Fruit fly (Drosophila melanogaster) whole organism, prepupa: Measurements from ENCODE around the gene Wwox.

Experiments
- Blimp-1 ChIP-seq: fragments of 200-800 bp; sonication (Bioruptor generic); optimal IDR thresholded peaks from 3 replicates; lab custom pipeline; 2017; ENCODE audit warnings: missing biosample characterization, missing genetic modification characterization, mild to moderate bottlenecking, moderate library complexity, missing genetic modification reagents
- CG10631 ChIP-seq: fragments of 200-800 bp; sonication (Bioruptor generic); optimal IDR thresholded peaks from 2 replicates; lab custom pipeline; 2016; ENCODE audit warnings: missing biosample characterization, missing genetic modification characterization
- CG10669 ChIP-seq: fragments of 200-800 bp; sonication (Bioruptor generic); optimal IDR thresholded peaks from 3 replicates; lab custom pipeline; 2018; ENCODE audit warnings: missing biosample characterization, mild to moderate bottlenecking, missing genetic modification characterization, moderate library complexity
- CG11294 ChIP-seq: fragments of 200-800 bp; sonication (Bioruptor generic); IDR thresholded peaks from 2 replicates; pipeline ENCODE4 v1.3.6; 2022; ENCODE audit warnings: missing biosample characterization, missing genetic modification characterization
- CG15336 ChIP-seq: fragments of 200-800 bp; sonication (Bioruptor generic); IDR thresholded peaks from 2 replicates; pipeline ENCODE4 v1.3.6; 2022; ENCODE audit warnings: missing biosample characterization, missing genetic modification characterization
- CG1621 ChIP-seq: fragments of 200-800 bp; sonication (Bioruptor generic); optimal IDR thresholded peaks from 3 replicates; lab custom pipeline; 2018; ENCODE audit warnings: missing biosample characterization, mild to moderate bottlenecking, missing genetic modification characterization
- CG16779 ChIP-seq: fragments of 200-800 bp; sonication (Bioruptor generic); optimal IDR thresholded peaks from 3 replicates; lab custom pipeline; 2017; ENCODE audit warnings: missing biosample characterization, mild to moderate bottlenecking, missing genetic modification characterization
- CG31627 ChIP-seq: fragments of 200-800 bp; sonication (Bioruptor generic); optimal IDR thresholded peaks from 3 replicates; lab custom pipeline; 2016; ENCODE audit warnings: missing biosample characterization, missing genetic modification characterization
- CG34406 ChIP-seq: fragments of 200-800 bp; sonication (Bioruptor generic); optimal IDR thresholded peaks from 3 replicates; lab custom pipeline; 2016; ENCODE audit warnings: missing biosample characterization, missing genetic modification characterization
- CG4318 ChIP-seq: fragments of 200-800 bp; sonication (Bioruptor generic); optimal IDR thresholded peaks from 3 replicates; lab custom pipeline; 2017; ENCODE audit warnings: missing biosample characterization, mild to moderate bottlenecking, missing genetic modification characterization
- CG6163 ChIP-seq: fragments of 200-800 bp; sonication (Bioruptor generic); IDR thresholded peaks from 3 replicates; pipeline ENCODE4 v1.3.6; 2022; ENCODE audit warnings: missing biosample characterization, missing genetic modification characterization
- CG6276 ChIP-seq: fragments of 200-800 bp; sonication (Bioruptor generic); optimal IDR thresholded peaks from 2 replicates; lab custom pipeline; 2017; ENCODE audit warnings: missing biosample characterization, mild to moderate bottlenecking, missing genetic modification characterization
- CG6792 ChIP-seq: fragments of 200-800 bp; sonication (Bioruptor generic); optimal IDR thresholded peaks from 3 replicates; lab custom pipeline; 2016; ENCODE audit warnings: missing biosample characterization, missing genetic modification characterization
- CG6854 ChIP-seq: fragments of 200-800 bp; sonication (Bioruptor generic); optimal IDR thresholded peaks from 2 replicates; lab custom pipeline; 2017; ENCODE audit warnings: missing biosample characterization, mild to moderate bottlenecking, missing genetic modification characterization
- CG8119 ChIP-seq: fragments of 200-800 bp; sonication (Bioruptor generic); IDR thresholded peaks from 3 replicates; pipeline ENCODE4 v1.3.6; 2022; ENCODE audit warnings: missing biosample characterization, missing genetic modification characterization
- CG8632 ChIP-seq: fragments of 200-800 bp; sonication (Bioruptor generic); optimal IDR thresholded peaks from 3 replicates; lab custom pipeline; 2016; ENCODE audit warnings: missing biosample characterization, missing genetic modification characterization
- CG9139 ChIP-seq: fragments of 200-800 bp; sonication (Bioruptor generic); optimal IDR thresholded peaks from 3 replicates; lab custom pipeline; 2017; ENCODE audit warnings: missing biosample characterization, mild to moderate bottlenecking, missing genetic modification characterization
- Eip93F ChIP-seq: fragments of 200-800 bp; sonication (Bioruptor generic); optimal IDR thresholded peaks from 2 replicates; lab custom pipeline; 2016; ENCODE audit warnings: missing biosample characterization, mild to moderate bottlenecking, missing genetic modification characterization
- Ets21C ChIP-seq: fragments of 200-800 bp; sonication (Bioruptor generic); optimal IDR thresholded peaks from 3 replicates; lab custom pipeline; 2016; ENCODE audit warnings: missing biosample characterization, missing genetic modification characterization
- Ets96B ChIP-seq: fragments of 200-800 bp; optimal IDR thresholded peaks from 2 replicates; lab custom pipeline; 2019; ENCODE audit warnings: missing biosample characterization, mild to moderate bottlenecking, missing genetic modification characterization, moderate library complexity
- Gug ChIP-seq: fragments of 200-800 bp; sonication (Bioruptor generic); IDR thresholded peaks from 2 replicates; pipeline ENCODE4 v1.3.6; 2022; ENCODE audit warnings: missing biosample characterization, missing genetic modification characterization
- Hr38 ChIP-seq: sonication (Bioruptor generic); optimal IDR thresholded peaks from 2 replicates; lab custom pipeline; 2016; ENCODE audit warnings: missing biosample characterization, missing genetic modification characterization
- Hr39 ChIP-seq: fragments of 200-800 bp; sonication (Bioruptor generic); optimal IDR thresholded peaks from 2 replicates; lab custom pipeline; 2016; ENCODE audit warnings: missing biosample characterization, missing genetic modification characterization
- Hr4 ChIP-seq: fragments of 200-800 bp; sonication (Bioruptor generic); optimal IDR thresholded peaks from 3 replicates; lab custom pipeline; 2016; ENCODE audit warnings: missing biosample characterization, missing genetic modification characterization
- Lpt ChIP-seq: fragments of 200-800 bp; sonication (Bioruptor generic); optimal IDR thresholded peaks from 3 replicates; lab custom pipeline; 2016; ENCODE audit warnings: missing biosample characterization, missing genetic modification characterization
- Met ChIP-seq: fragments of 200-800 bp; sonication (Bioruptor generic); optimal IDR thresholded peaks from 3 replicates; lab custom pipeline; 2016; ENCODE audit warnings: missing biosample characterization, missing genetic modification characterization
- OdsH ChIP-seq: fragments of 200-800 bp; sonication (Bioruptor generic); optimal IDR thresholded peaks from 3 replicates; lab custom pipeline; 2016; ENCODE audit warnings: missing biosample characterization, missing genetic modification characterization
- Smox ChIP-seq: fragments of 200-800 bp; sonication (Bioruptor generic); optimal IDR thresholded peaks from 3 replicates; lab custom pipeline; 2016; ENCODE audit warnings: missing biosample characterization, missing genetic modification characterization
- Sox102F ChIP-seq: fragments of 200-800 bp; sonication (Bioruptor generic); optimal IDR thresholded peaks from 2 replicates; lab custom pipeline; 2016; ENCODE audit warnings: missing biosample characterization, mild to moderate bottlenecking, missing genetic modification characterization
- Sox14 ChIP-seq: fragments of 200-800 bp; sonication (Bioruptor generic); optimal IDR thresholded peaks from 3 replicates; lab custom pipeline; 2016; ENCODE audit warnings: missing biosample characterization, missing genetic modification characterization
- Sox15 ChIP-seq: fragments of 200-800 bp; sonication (Bioruptor generic); optimal IDR thresholded peaks from 3 replicates; lab custom pipeline; 2016; ENCODE audit warnings: missing biosample characterization, missing genetic modification characterization
- acj6 ChIP-seq: fragments of 200-800 bp; sonication (Bioruptor generic); optimal IDR thresholded peaks from 3 replicates; lab custom pipeline; 2016; ENCODE audit warnings: missing biosample characterization, missing genetic modification characterization
- cyc ChIP-seq: fragments of 200-800 bp; sonication (Bioruptor generic); optimal IDR thresholded peaks from 3 replicates; lab custom pipeline; 2016; ENCODE audit warnings: missing biosample characterization, missing genetic modification characterization
- dsx ChIP-seq: fragments of 200-800 bp; optimal IDR thresholded peaks from 3 replicates; lab custom pipeline; 2019; ENCODE audit warnings: missing biosample characterization, mild to moderate bottlenecking, missing genetic modification characterization, moderate library complexity; ENCODE audit not compliant: poor library complexity, severe bottlenecking
- eg ChIP-seq: fragments of 200-800 bp; sonication (Bioruptor generic); IDR thresholded peaks from 3 replicates; pipeline ENCODE4 v1.3.6; 2022; ENCODE audit warnings: missing biosample characterization, missing genetic modification characterization
- fd59A ChIP-seq: fragments of 200-800 bp; sonication (Bioruptor generic); optimal IDR thresholded peaks from 2 replicates; lab custom pipeline; 2017; ENCODE audit warnings: missing biosample characterization, mild to moderate bottlenecking, missing genetic modification characterization, missing genetic modification reagents
- fd85E ChIP-seq: fragments of 200-800 bp; sonication (Bioruptor generic); optimal IDR thresholded peaks from 3 replicates; lab custom pipeline; 2016; ENCODE audit warnings: missing biosample characterization, missing genetic modification characterization
- fkh ChIP-seq: fragments of 200-800 bp; sonication (Bioruptor generic); optimal IDR thresholded peaks from 3 replicates; lab custom pipeline; 2017; ENCODE audit warnings: missing biosample characterization, mild to moderate bottlenecking, missing genetic modification characterization, moderate library complexity
- lz ChIP-seq: fragments of 200-800 bp; sonication (Bioruptor generic); optimal IDR thresholded peaks from 3 replicates; lab custom pipeline; 2016; ENCODE audit warnings: missing biosample characterization, missing genetic modification characterization
- net ChIP-seq: fragments of 200-800 bp; sonication (Bioruptor generic); optimal IDR thresholded peaks from 3 replicates; lab custom pipeline; 2016; ENCODE audit warnings: missing biosample characterization, missing genetic modification characterization
- salr ChIP-seq, 2 experiments: fragments of 200-800 bp; sonication (Bioruptor generic); optimal IDR thresholded peaks; 3 replicates each; lab custom pipeline; 2016 to 2018; ENCODE audit warnings: missing biosample characterization in 2 of 2, missing genetic modification characterization in 2 of 2, mild to moderate bottlenecking in 1 of 2
- spab ChIP-seq: fragments of 200-800 bp; sonication (Bioruptor generic); optimal IDR thresholded peaks from 2 replicates; lab custom pipeline; 2017; ENCODE audit warnings: missing biosample characterization, mild to moderate bottlenecking, missing genetic modification characterization, missing genetic modification reagents
- ss ChIP-seq, 2 experiments: fragments of 200-800 bp; sonication (Bioruptor generic); optimal IDR thresholded peaks; 2 replicates in 1 of 2; 3 replicates in 1 of 2; lab custom pipeline; 2017 to 2018; ENCODE audit warnings: mild to moderate bottlenecking in 2 of 2, missing biosample characterization in 2 of 2, missing genetic modification characterization in 2 of 2, moderate library complexity in 1 of 2
- svp ChIP-seq: fragments of 200-800 bp; sonication (Bioruptor generic); peaks from one replicate; lab custom pipeline; 2016; ENCODE audit warnings: missing biosample characterization, missing genetic modification characterization
- vri ChIP-seq: fragments of 200-800 bp; sonication (Bioruptor generic); optimal IDR thresholded peaks from 3 replicates; lab custom pipeline; 2016; ENCODE audit warnings: missing biosample characterization, mild to moderate bottlenecking, missing genetic modification characterization

Gene Wwox

dm6 chr2L:8001694-8002627 is 2.1 kb downstream of the Wwox start (continued):
- peak; percentile 75 for TF ChIP-seq Ets21C (GFP tag; lab: Kevin White, UChicago)
- TF ChIP-seq CG31627 (GFP tag; lab: Kevin White, UChicago), result peak; percentile 78
- peak; percentile 92 for TF ChIP-seq CG4318 (GFP tag; lab: Kevin White, UChicago)
- TF ChIP-seq Hr4 (GFP tag; lab: Kevin White, UChicago), result peak; percentile 92
- TF ChIP-seq Smox, result peak; percentile 84
- peak; percentile 53 for TF ChIP-seq CG8632 (GFP tag; lab: Kevin White, UChicago)
- TF ChIP-seq vri (GFP tag; lab: Kevin White, UChicago), result peak; percentile 70
- TF ChIP-seq Ets96B (tag; lab: Kevin White, UChicago), result peak; percentile 83
- TF ChIP-seq CG10669 (GFP tag; lab: Kevin White, UChicago), result peak; percentile 85
- TF ChIP-seq spab, result peak; percentile 78
- TF ChIP-seq CG8119, result peak; percentile 97
- TF ChIP-seq fd85E (GFP tag; lab: Kevin White, UChicago), result peak; percentile 48
- peak; percentile 83 for TF ChIP-seq dsx (GFP tag; lab: Kevin White, UChicago)
- TF ChIP-seq eg (GFP tag; lab: Robert Waterston, UW), result peak; percentile 92
- peak; percentile 91 for TF ChIP-seq OdsH (GFP tag; lab: Kevin White, UChicago)
- TF ChIP-seq CG15336 (GFP tag; lab: Robert Waterston, UW), result peak; percentile 96
- TF ChIP-seq ss (GFP tag; optimal IDR thresholded peaks at IDR 0.05; lab: Kevin White, UChicago), result peak; percentile 69 to 78
- peak; percentile 65 for TF ChIP-seq CG16779
- peak; percentile 50 for TF ChIP-seq CG6854
- peak; percentile 90 for TF ChIP-seq Met (GFP tag; lab: Kevin White, UChicago)
- peak; percentile 73 for TF ChIP-seq CG6792
- TF ChIP-seq CG10631 (GFP tag; lab: Kevin White, UChicago), result peak; percentile 90
- TF ChIP-seq Hr39 (GFP tag; lab: Kevin White, UChicago), result peak; percentile 79
- TF ChIP-seq, all 60 proteins: peak for 58

dm6 chr2L:8000578-8001040 is 3.5 kb downstream of the Wwox start:
- TF ChIP-seq CG10669 (GFP tag; lab: Kevin White, UChicago) (peak; percentile 91), Hr38 (GFP tag; lab: Kevin White, UChicago) (no peak), Hr39 (GFP tag; lab: Kevin White, UChicago) (peak; percentile 87), CG6276 (GFP tag; lab: Kevin White, UChicago) (peak; percentile 99), Ets21C (GFP tag; lab: Kevin White, UChicago) (peak; percentile 85), Met (GFP tag; lab: Kevin White, UChicago) (peak; percentile 93), svp (GFP tag; lab: Kevin White, UChicago) (peak; percentile 99), Eip93F (GFP tag; lab: Kevin White, UChicago) (peak; percentile 68), net (GFP tag; lab: Kevin White, UChicago) (peak; percentile 96), Ets96B (tag; lab: Kevin White, UChicago) (peak; percentile 90), cyc (peak; percentile 95), Sox15 (GFP tag; lab: Kevin White, UChicago) (peak; percentile 79), CG1621 (tag; lab: Kevin White, UChicago) (peak; percentile 89), acj6 (GFP tag; lab: Kevin White, UChicago) (peak; percentile 84), fkh (GFP tag; lab: Kevin White, UChicago) (peak; percentile 3), OdsH (GFP tag; lab: Kevin White, UChicago) (peak; percentile 90), lz (GFP tag; lab: Kevin White, UChicago) (peak; percentile 91), CG4318 (GFP tag; lab: Kevin White, UChicago) (peak; percentile 92), Sox102F (GFP tag; lab: Kevin White, UChicago) (peak; percentile 89), CG6854 (peak; percentile 93), CG34406 (GFP tag; lab: Kevin White, UChicago) (peak; percentile 86), dsx (GFP tag; lab: Kevin White, UChicago) (peak; percentile 90), spab (peak; percentile 95), Lpt (GFP tag; lab: Kevin White, UChicago) (peak; percentile 88), salr (GFP tag; optimal IDR thresholded peaks at IDR 0.05; lab: Kevin White, UChicago) (peak; percentile 80 to 90), Smox (peak; percentile 85), Blimp-1 (GFP tag; lab: Kevin White, UChicago) (peak; percentile 87), fd59A (GFP tag; lab: Kevin White, UChicago) (peak; percentile 82), Sox14 (GFP tag; lab: Kevin White, UChicago) (peak; percentile 98), CG6163 (GFP tag; lab: Robert Waterston, UW) (peak; percentile 92), CG9139 (GFP tag; lab: Kevin White, UChicago) (peak; percentile 95), Gug (GFP tag; lab: Robert Waterston, UW) (peak; percentile 88), CG16779 (peak; percentile 96), CG11294 (GFP tag; lab: Robert Waterston, UW) (peak; percentile 90)
